Fruit fly (Drosophila melanogaster): Measurements from ENCODE around the gene GstZ2.

Gene GstZ2

dm6 chr3R:9502416-9502763, 41.9 kb upstream of the GstZ2 start, which contains the start of gene RhoL (continued):
- no peak for TF ChIP-seq CG2678 (tag; optimal IDR thresholded peaks at IDR 0.05)
- peak; percentile 81 for TF ChIP-seq CG10543 (GFP tag; optimal IDR thresholded peaks at IDR 0.05)
- TF ChIP-seq ab (GFP tag; optimal IDR thresholded peaks at IDR 0.05) = no peak
- TF ChIP-seq jumu (GFP tag; optimal IDR thresholded peaks at IDR 0.05) = no peak
- TF ChIP-seq Bgb (GFP tag; IDR thresholded peaks at IDR 0.05; ENCODE audit: partially characterized antibody) = peak; percentile 59; the same call in 1 of the 2 replicates
- TF ChIP-seq corto (GFP tag; optimal IDR thresholded peaks at IDR 0.05) = no peak
- peak; percentile 73; the same call in 2 of the 3 replicates for TF ChIP-seq ci (GFP tag; IDR thresholded peaks at IDR 0.05)
- TF ChIP-seq Scr (GFP tag; IDR thresholded peaks at IDR 0.05; ENCODE audit: partially characterized antibody) = 0 out of 2 replicates have a peak, but pooled peaks have one; percentile 28
- peak; percentile 69 for TF ChIP-seq CG17912 (GFP tag; optimal IDR thresholded peaks at IDR 0.05)
- TF ChIP-seq CG11085 (GFP tag; IDR thresholded peaks at IDR 0.05) = no peak
- no peak for TF ChIP-seq PHDP (tag; optimal IDR thresholded peaks at IDR 0.05)
- TF ChIP-seq Oaz (GFP tag; IDR thresholded peaks at IDR 0.05) = no peak
- peak; percentile 67 for TF ChIP-seq Nf-YC (tag; optimal IDR thresholded peaks at IDR 0.05)
- peak; percentile 8 for TF ChIP-seq salm (tag; optimal IDR thresholded peaks at IDR 0.05)
- peak; percentile 4 for TF ChIP-seq pros (GFP tag; optimal IDR thresholded peaks at IDR 0.05)
- no peak for TF ChIP-seq btn (GFP tag; optimal IDR thresholded peaks at IDR 0.05)
- no peak for TF ChIP-seq ewg (GFP tag; optimal IDR thresholded peaks at IDR 0.05)
- no peak for TF ChIP-seq sens-2 (GFP tag; IDR thresholded peaks at IDR 0.05)
- TF ChIP-seq toy (GFP tag; IDR thresholded peaks at IDR 0.05) = 0 out of 2 replicates have a peak, but pooled peaks have one; percentile 40
- no peak for TF ChIP-seq inv (GFP tag; IDR thresholded peaks at IDR 0.05; ENCODE audit: partially characterized antibody)
- no peak for TF ChIP-seq CG2202 (tag; optimal IDR thresholded peaks at IDR 0.05)
- peak; percentile 5 for TF ChIP-seq MESR4 (GFP tag; optimal IDR thresholded peaks at IDR 0.05)
- TF ChIP-seq nau (GFP tag; optimal IDR thresholded peaks at IDR 0.05) = peak; percentile 37
- TF ChIP-seq sim (GFP tag; IDR thresholded peaks at IDR 0.05) = no peak
- TF ChIP-seq mld (GFP tag; IDR thresholded peaks at IDR 0.05; ENCODE audit: partially characterized antibody) = no peak
- peak; percentile 61 for TF ChIP-seq gro (GFP tag; optimal IDR thresholded peaks at IDR 0.05)
- 0 out of 2 replicates have a peak, but pooled peaks have one; percentile 23 for TF ChIP-seq CG1024 (GFP tag; IDR thresholded peaks at IDR 0.05)
- peak; percentile 95 for TF ChIP-seq Deaf1 (tag; optimal IDR thresholded peaks at IDR 0.05)
- TF ChIP-seq Lpt (GFP tag; optimal IDR thresholded peaks at IDR 0.05) = no peak
- peak; percentile 6; the same call in 1 of the 3 replicates for TF ChIP-seq CG11456 (GFP tag; IDR thresholded peaks at IDR 0.05)
- peak; percentile 55 for TF ChIP-seq Nf-YB (GFP tag; optimal IDR thresholded peaks at IDR 0.05)
- peak; percentile 43 for TF ChIP-seq grn (GFP tag; optimal IDR thresholded peaks at IDR 0.05)
- peak; percentile 39 for TF ChIP-seq Dad (GFP tag; optimal IDR thresholded peaks at IDR 0.05)
- peak; percentile 60 for TF ChIP-seq lab (GFP tag; optimal IDR thresholded peaks at IDR 0.05)
- no peak for TF ChIP-seq al (GFP tag; IDR thresholded peaks at IDR 0.05)
- TF ChIP-seq kni (GFP tag; optimal IDR thresholded peaks at IDR 0.05) = peak; percentile 29
- TF ChIP-seq CG10462 (GFP tag; optimal IDR thresholded peaks at IDR 0.05) = no peak
- TF ChIP-seq hkb (optimal IDR thresholded peaks at IDR 0.05) = no peak
- peak; percentile 67; the same call in 1 of the 2 replicates for TF ChIP-seq hkb (GFP tag; IDR thresholded peaks at IDR 0.05)
- TF ChIP-seq Hr39 (optimal IDR thresholded peaks at IDR 0.05) = no peak
- no peak for TF ChIP-seq pfk (GFP tag; optimal IDR thresholded peaks at IDR 0.05)
- no peak for TF ChIP-seq CG8478 (optimal IDR thresholded peaks at IDR 0.05)
- peak; percentile 27 for TF ChIP-seq CG2712 (tag; optimal IDR thresholded peaks at IDR 0.05)
- TF ChIP-seq exex (tag; optimal IDR thresholded peaks at IDR 0.05) = peak; percentile 53
- no peak for TF ChIP-seq CG3726 (GFP tag; IDR thresholded peaks at IDR 0.05)
- no peak for TF ChIP-seq Sin3A (optimal IDR thresholded peaks at IDR 0.05)
- no peak for TF ChIP-seq run (tag; optimal IDR thresholded peaks at IDR 0.05)
- TF ChIP-seq sna (GFP tag; IDR thresholded peaks at IDR 0.05; ENCODE audit: partially characterized antibody) = peak; percentile 62
- TF ChIP-seq eyg (GFP tag; optimal IDR thresholded peaks at IDR 0.05) = no peak
- TF ChIP-seq Hr3 (GFP tag; optimal IDR thresholded peaks at IDR 0.05) = no peak
- no peak for TF ChIP-seq stwl (tag; optimal IDR thresholded peaks at IDR 0.05)
- peak; percentile 49 for TF ChIP-seq CG6854 (GFP tag; optimal IDR thresholded peaks at IDR 0.05)
